Worm (Caenorhabditis elegans) whole organism, dauer: ENCODE data around the gene ugt-63.

Experiments
- unc-62 ChIP-seq: sonication (generic microtip); optimal IDR thresholded peaks from 2 replicates; lab custom pipeline; 2017; ENCODE audit warnings: missing biosample characterization, missing genetic modification reagents, missing genetic modification characterization

Gene ugt-63

ce11 chrV:5110684-5111083 is at the start of gene ugt-63:
TSS of gene ugt-63 (minus strand) at chrV:5110772.
- TF ChIP-seq unc-62: no peak

ce11 chrV:5158302-5158701 is 47.7 kb upstream of the ugt-63 start, which contains the start of gene abu-15:
TSS of gene abu-15 (plus strand) at chrV:5158602.
- TF ChIP-seq unc-62: no peak

- no peak for TF ChIP-seq unc-62
Observed at ce11 chrV:5157660-5158059, 47.1 kb upstream of the ugt-63 start, which contains the start of gene srx-39. TSS of gene srx-39 (minus strand) at chrV:5157760.

- no peak for TF ChIP-seq unc-62
Observed at ce11 chrV:5155516-5155915, 44.9 kb upstream of the ugt-63 start, which contains the start of gene srx-38. TSS of gene srx-38 (minus strand) at chrV:5155616.

- no peak for TF ChIP-seq unc-62
Observed at ce11 chrV:5150880-5151279, 40.3 kb upstream of the ugt-63 start, which contains the start of gene srh-130. TSS of gene srh-130 (plus strand) at chrV:5151180.

- no peak for TF ChIP-seq unc-62
Observed at ce11 chrV:5146394-5146793, 35.8 kb upstream of the ugt-63 start, which contains the start of gene F14F9.6. TSS of gene F14F9.6 (minus strand) at chrV:5146494.

ce11 chrV:5144541-5144940 is 34.0 kb upstream of the ugt-63 start, which contains the start of gene F14F9.2:
TSS of gene F14F9.2 (plus strand) at chrV:5144841.
- TF ChIP-seq unc-62: no peak

- TF ChIP-seq unc-62: no peak
Observed at ce11 chrV:5143785-5144184, 33.2 kb upstream of the ugt-63 start, which contains the start of gene srh-129. TSS of gene srh-129 (minus strand) at chrV:5143885.

- no peak for TF ChIP-seq unc-62
Observed at ce11 chrV:5137919-5138318, 27.3 kb upstream of the ugt-63 start, which contains the start of gene F14F9.3. TSS of gene F14F9.3 (plus strand) at chrV:5138219.

ce11 chrV:5132441-5132840 is 21.9 kb upstream of the ugt-63 start, which contains the start of gene F14F9.4:
TSS of gene F14F9.4 (plus strand) at chrV:5132741.
- no peak for TF ChIP-seq unc-62

- TF ChIP-seq unc-62: no peak
Observed at ce11 chrV:5131380-5131779, 20.8 kb upstream of the ugt-63 start.

ce11 chrV:5130018-5130417 is 19.4 kb upstream of the ugt-63 start, which contains the start of gene F14F9.8:
TSS of gene F14F9.8 (plus strand) at chrV:5130318.
- TF ChIP-seq unc-62: no peak

- TF ChIP-seq unc-62: no peak
Observed at ce11 chrV:5126793-5127192, 16.2 kb upstream of the ugt-63 start, which contains the start of gene F14F9.5. TSS of gene F14F9.5 (plus strand) at chrV:5127093.

- no peak for TF ChIP-seq unc-62
Observed at ce11 chrV:5119679-5120078, 9.1 kb upstream of the ugt-63 start, which contains the start of gene sid-1. TSS of gene sid-1 (plus strand) at chrV:5119970.

- TF ChIP-seq unc-62: no peak
Observed at ce11 chrV:5119109-5119508, 8.5 kb upstream of the ugt-63 start, which contains the start of gene C04F5.9. TSS of gene C04F5.9 (minus strand) at chrV:5119209.

- TF ChIP-seq unc-62: no peak
Observed at ce11 chrV:5113654-5114053, 3.1 kb upstream of the ugt-63 start, which contains the start of gene C04F5.8. TSS of gene C04F5.8 (minus strand) at chrV:5113754.

- no peak for TF ChIP-seq unc-62
Observed at ce11 chrV:5107816-5108215, 2.8 kb downstream of the ugt-63 start, which contains the start of gene srab-3. TSS of gene srab-3 (minus strand) at chrV:5107916.

ce11 chrV:5104934-5105333 is 5.6 kb downstream of the ugt-63 start, which contains the start of gene srab-2:
TSS of gene srab-2 (minus strand) at chrV:5105034.
- TF ChIP-seq unc-62: no peak
